Fruit fly (Drosophila melanogaster) whole organism, embryonic: Measurements from ENCODE around the gene CG34148.
A peak's percentile ranks its signal among the peaks of the same experiment; 100 is the strongest.

Experiments used
- Ada2b ChIP-seq: fragments of 200-800 bp; sonication (Bioruptor generic); IDR thresholded peaks from 2 replicates; pipeline ENCODE4 v1.3.6; 2022; ENCODE audit warnings: missing biosample characterization, missing genetic modification characterization
- Atf-2 ChIP-seq: fragments of 200-800 bp; sonication (Bioruptor generic); optimal IDR thresholded peaks from 2 replicates; lab custom pipeline; 2016; ENCODE audit warnings: missing biosample characterization, missing genetic modification characterization
- CG10431 ChIP-seq: fragments of 200-800 bp; sonication (Bioruptor generic); optimal IDR thresholded peaks from 3 replicates; lab custom pipeline; 2018; ENCODE audit warnings: missing biosample characterization, mild to moderate bottlenecking, missing genetic modification characterization
- CG10565 ChIP-seq: fragments of 200-800 bp; sonication (Bioruptor generic); optimal IDR thresholded peaks from 3 replicates; lab custom pipeline; 2016; ENCODE audit warnings: missing biosample characterization, mild to moderate bottlenecking, missing genetic modification characterization
- CG11247 ChIP-seq: fragments of 200-800 bp; sonication (Bioruptor generic); IDR thresholded peaks from 2 replicates; pipeline ENCODE4 v1.3.6; 2022; ENCODE audit warnings: missing biosample characterization, missing genetic modification characterization
- CG13894 ChIP-seq: fragments of 200-800 bp; sonication (Bioruptor generic); optimal IDR thresholded peaks from 3 replicates; lab custom pipeline; 2018; ENCODE audit warnings: missing biosample characterization, mild to moderate bottlenecking, missing genetic modification characterization, moderate library complexity
- CG14667 ChIP-seq: fragments of 200-800 bp; sonication (Bioruptor generic); IDR thresholded peaks from 2 replicates; pipeline ENCODE4 v1.3.6; 2022; ENCODE audit warnings: missing biosample characterization, missing genetic modification characterization
- CG1529 ChIP-seq: fragments of 200-800 bp; sonication (Bioruptor generic); optimal IDR thresholded peaks from 3 replicates; lab custom pipeline; 2018; ENCODE audit warnings: missing biosample characterization, missing genetic modification characterization
- CG18619 ChIP-seq: fragments of 200-800 bp; sonication (Bioruptor generic); optimal IDR thresholded peaks from 3 replicates; lab custom pipeline; 2017; ENCODE audit warnings: missing biosample characterization, mild to moderate bottlenecking, missing genetic modification characterization
- CG30020 ChIP-seq: fragments of 200-800 bp; optimal IDR thresholded peaks from 2 replicates; lab custom pipeline; 2019; ENCODE audit warnings: missing biosample characterization, mild to moderate bottlenecking, missing genetic modification characterization, moderate library complexity
- CG31441 ChIP-seq: fragments of 200-800 bp; sonication (Bioruptor generic); IDR thresholded peaks from 2 replicates; pipeline ENCODE4 v1.3.6; 2022; ENCODE audit warnings: missing biosample characterization, missing genetic modification characterization
- CG4820 ChIP-seq: fragments of 200-800 bp; sonication (Bioruptor generic); optimal IDR thresholded peaks from 3 replicates; lab custom pipeline; 2016; ENCODE audit warnings: missing biosample characterization, missing genetic modification characterization
- CG6854 ChIP-seq: fragments of 200-800 bp; sonication (Bioruptor generic); optimal IDR thresholded peaks from 3 replicates; lab custom pipeline; 2017; ENCODE audit warnings: missing biosample characterization, mild to moderate bottlenecking, missing genetic modification characterization
- CG8089 ChIP-seq: fragments of 200-800 bp; sonication (Bioruptor generic); optimal IDR thresholded peaks from 3 replicates; lab custom pipeline; 2016; ENCODE audit warnings: missing biosample characterization, missing genetic modification characterization
- CG8944 ChIP-seq: fragments of 200-800 bp; sonication (Bioruptor generic); optimal IDR thresholded peaks from 3 replicates; lab custom pipeline; 2016; ENCODE audit warnings: missing biosample characterization, missing genetic modification characterization
- CG9215 ChIP-seq: fragments of 200-800 bp; sonication (Bioruptor generic); IDR thresholded peaks from 2 replicates; pipeline ENCODE4 v1.3.6; 2022; ENCODE audit warnings: missing biosample characterization, missing genetic modification characterization
- CG9609 ChIP-seq: fragments of 200-800 bp; sonication (Bioruptor generic); optimal IDR thresholded peaks from 3 replicates; lab custom pipeline; 2016; ENCODE audit warnings: missing biosample characterization, missing genetic modification characterization
- D19B ChIP-seq: fragments of 200-800 bp; sonication (Bioruptor generic); optimal IDR thresholded peaks from 2 replicates; lab custom pipeline; 2017; ENCODE audit warnings: missing biosample characterization, mild to moderate bottlenecking, missing genetic modification characterization
- Dip2 ChIP-seq: fragments of 200-800 bp; sonication (Bioruptor generic); IDR thresholded peaks from 2 replicates; pipeline ENCODE4 v1.3.6; 2022; ENCODE audit warnings: missing biosample characterization, missing genetic modification characterization
- Drgx ChIP-seq: fragments of 200-800 bp; sonication (Bioruptor generic); IDR thresholded peaks from 2 replicates; pipeline ENCODE4 v1.3.6; 2022; ENCODE audit warnings: missing biosample characterization, missing genetic modification characterization
- Lim3 ChIP-seq: fragments of 200-800 bp; sonication (Bioruptor generic); IDR thresholded peaks from 2 replicates; pipeline ENCODE4 v1.3.6; 2022; ENCODE audit warnings: missing biosample characterization, missing genetic modification characterization
- Mes4 ChIP-seq: fragments of 200-800 bp; sonication (Bioruptor generic); optimal IDR thresholded peaks from 2 replicates; lab custom pipeline; 2016; ENCODE audit warnings: missing biosample characterization, missing genetic modification characterization
- Ptx1 ChIP-seq: fragments of 200-800 bp; sonication (Bioruptor generic); IDR thresholded peaks from 2 replicates; pipeline ENCODE4 v1.3.6; 2022; ENCODE audit warnings: missing biosample characterization, missing genetic modification characterization
- Scr ChIP-seq: fragments of 200-800 bp; sonication (Bioruptor generic); IDR thresholded peaks from 2 replicates; pipeline ENCODE4 v1.3.6; 2022; ENCODE audit warnings: missing biosample characterization, missing genetic modification characterization; ENCODE audit not compliant: partially characterized antibody
- Stat92E ChIP-seq, 3 experiments: fragments of >200 bp in 2 of 3; fragments of 200-800 bp in 1 of 3; sonication (Bioruptor generic) in 1 of 3; optimal IDR thresholded peaks; 2 replicates each; lab custom pipeline; 2017 to 2019; ENCODE audit warnings: missing biosample characterization in 3 of 3, missing genetic modification characterization in 3 of 3, mild to moderate bottlenecking in 1 of 3, moderate library complexity in 1 of 3
- Taf1 ChIP-seq: fragments of 200-800 bp; sonication (Bioruptor generic); IDR thresholded peaks from 2 replicates; pipeline ENCODE4 v1.3.6; 2022; ENCODE audit warnings: missing biosample characterization, missing genetic modification characterization
- aop ChIP-seq: fragments of 200-800 bp; sonication (Bioruptor generic); IDR thresholded peaks from 2 replicates; pipeline ENCODE4 v1.3.6; 2022; ENCODE audit warnings: missing biosample characterization, missing genetic modification characterization
- bcd ChIP-seq: fragments of 200-800 bp; sonication (Bioruptor generic); optimal IDR thresholded peaks from 2 replicates; lab custom pipeline; 2017; ENCODE audit warnings: missing biosample characterization, mild to moderate bottlenecking, missing genetic modification characterization
- chif ChIP-seq, 2 experiments: fragments of 200-800 bp; sonication (Bioruptor generic); optimal IDR thresholded peaks; 3 replicates each; lab custom pipeline; 2016; ENCODE audit warnings: missing biosample characterization in 2 of 2, missing genetic modification characterization in 2 of 2
- chm ChIP-seq: fragments of 200-800 bp; sonication (Bioruptor generic); IDR thresholded peaks from 2 replicates; pipeline ENCODE4 v1.3.6; 2022; ENCODE audit warnings: missing biosample characterization, missing genetic modification characterization
- chn ChIP-seq: fragments of 200-800 bp; sonication (Bioruptor generic); optimal IDR thresholded peaks from 2 replicates; lab custom pipeline; 2016; ENCODE audit warnings: missing biosample characterization, missing genetic modification characterization
- dan ChIP-seq: fragments of 200-800 bp; sonication (Bioruptor generic); IDR thresholded peaks from 2 replicates; pipeline ENCODE4 v1.3.6; 2022; ENCODE audit warnings: missing biosample characterization, missing genetic modification characterization
- danr ChIP-seq: fragments of 200-800 bp; sonication (Bioruptor generic); IDR thresholded peaks from 2 replicates; pipeline ENCODE4 v1.3.6; 2022; ENCODE audit warnings: missing biosample characterization, missing genetic modification characterization
- dati ChIP-seq: fragments of 200-800 bp; sonication (Bioruptor generic); IDR thresholded peaks from 2 replicates; pipeline ENCODE4 v1.3.6; 2022; ENCODE audit warnings: missing biosample characterization, missing genetic modification characterization
- disco-r ChIP-seq: fragments of 200-800 bp; sonication (Bioruptor generic); optimal IDR thresholded peaks from 2 replicates; lab custom pipeline; 2016; ENCODE audit warnings: missing biosample characterization, missing genetic modification characterization
- en ChIP-seq: fragments of 200-800 bp; sonication (Bioruptor generic); optimal IDR thresholded peaks from 2 replicates; lab custom pipeline; 2016; ENCODE audit warnings: missing biosample characterization, missing genetic modification characterization
- ftz-f1 ChIP-seq: fragments of 200-800 bp; sonication (Bioruptor generic); optimal IDR thresholded peaks from 2 replicates; lab custom pipeline; 2016; ENCODE audit warnings: missing biosample characterization, missing genetic modification characterization
- gcm2 ChIP-seq: fragments of 200-800 bp; sonication (Bioruptor generic); optimal IDR thresholded peaks from 2 replicates; lab custom pipeline; 2016; ENCODE audit warnings: missing biosample characterization, missing genetic modification characterization
- gsb-n ChIP-seq: fragments of 200-800 bp; sonication (Bioruptor generic); optimal IDR thresholded peaks from 3 replicates; lab custom pipeline; 2018; ENCODE audit warnings: missing biosample characterization, mild to moderate bottlenecking, missing genetic modification characterization
- klu ChIP-seq: fragments of 200-800 bp; sonication (Bioruptor generic); IDR thresholded peaks from 2 replicates; pipeline ENCODE4 v1.3.6; 2022; ENCODE audit warnings: missing biosample characterization, missing genetic modification characterization
- knrl ChIP-seq: fragments of 200-800 bp; sonication (Bioruptor generic); IDR thresholded peaks from 3 replicates; pipeline ENCODE4 v1.3.6; 2022; ENCODE audit warnings: missing biosample characterization, missing genetic modification characterization; ENCODE audit not compliant: partially characterized antibody
- lab ChIP-seq: fragments of 200-800 bp; sonication (Bioruptor generic); optimal IDR thresholded peaks from 3 replicates; lab custom pipeline; 2017; ENCODE audit warnings: missing biosample characterization, missing genetic modification characterization, mild to moderate bottlenecking, moderate library complexity, missing genetic modification reagents
- pita ChIP-seq: fragments of 200-800 bp; sonication (Bioruptor generic); optimal IDR thresholded peaks from 2 replicates; lab custom pipeline; 2017; ENCODE audit warnings: missing biosample characterization, mild to moderate bottlenecking, missing genetic modification characterization
- schlank ChIP-seq: fragments of 200-800 bp; sonication (Bioruptor generic); optimal IDR thresholded peaks from 2 replicates; lab custom pipeline; 2018; ENCODE audit warnings: missing biosample characterization, mild to moderate bottlenecking, missing genetic modification characterization
- sd ChIP-seq: fragments of 200-800 bp; sonication (Bioruptor generic); optimal IDR thresholded peaks from 3 replicates; lab custom pipeline; 2018; ENCODE audit warnings: missing biosample characterization, mild to moderate bottlenecking, missing genetic modification characterization, moderate library complexity
- tap ChIP-seq: fragments of 200-800 bp; optimal IDR thresholded peaks from 3 replicates; lab custom pipeline; 2019; ENCODE audit warnings: missing biosample characterization, mild to moderate bottlenecking, missing genetic modification characterization, moderate library complexity
- tup ChIP-seq: fragments of 200-800 bp; sonication (Bioruptor generic); optimal IDR thresholded peaks from 2 replicates; lab custom pipeline; 2016; ENCODE audit warnings: missing biosample characterization, mild to moderate bottlenecking, missing genetic modification characterization, moderate library complexity
- unc-4 ChIP-seq: fragments of 200-800 bp; sonication (Bioruptor generic); IDR thresholded peaks from 2 replicates; pipeline ENCODE4 v1.3.6; 2022; ENCODE audit warnings: missing biosample characterization, missing genetic modification characterization; ENCODE audit not compliant: partially characterized antibody
- usp ChIP-seq: fragments of >200 bp; optimal IDR thresholded peaks from 2 replicates; lab custom pipeline; 2017; ENCODE audit warnings: missing biosample characterization, missing genetic modification characterization
- vfl ChIP-seq: fragments of 200-800 bp; sonication (Bioruptor generic); optimal IDR thresholded peaks from 2 replicates; lab custom pipeline; 2016; ENCODE audit warnings: missing biosample characterization, missing genetic modification characterization

CG34148 gene

dm6 chr3R:21870158-21870971, 8.1 kb downstream of the CG34148 start, which contains the start of gene CG31431 (continued):
- TF ChIP-seq chif (GFP tag; optimal IDR thresholded peaks at IDR 0.05; lab: Kevin White, UChicago) (peak; percentile 97), gsb-n (tag; lab: Kevin White, UChicago) (peak; percentile 93), CG4820 (GFP tag; lab: Kevin White, UChicago) (peak; percentile 98), pita (GFP tag; lab: Kevin White, UChicago) (no peak), dati (GFP tag; lab: Robert Waterston, UW) (peak; percentile 93), chn (peak; percentile 94), schlank (tag; lab: Kevin White, UChicago) (peak; percentile 97), D19B (GFP tag; lab: Kevin White, UChicago) (peak; percentile 97), CG13894 (tag; lab: Kevin White, UChicago) (peak; percentile 97), CG1529 (GFP tag; lab: Kevin White, UChicago) (peak; percentile 91), tap (tag; lab: Kevin White, UChicago) (peak; percentile 97), CG10565 (GFP tag; lab: Kevin White, UChicago) (peak; percentile 91), Drgx (peak; percentile 94), Ptx1 (peak; percentile 97), knrl (no peak), Taf1 (GFP tag; lab: Robert Waterston, UW) (peak; percentile 97), ftz-f1 (GFP tag; lab: Kevin White, UChicago) (peak; percentile 83), bcd (GFP tag; lab: Kevin White, UChicago) (peak; percentile 97), Dip2 (peak; percentile 70; the same call in 1 of the 2 replicates), dan (GFP tag; lab: Robert Waterston, UW) (peak; percentile 88), unc-4 (no peak), CG8089 (peak; percentile 95), en (GFP tag; lab: Kevin White, UChicago) (peak; percentile 95), chm (GFP tag; lab: Robert Waterston, UW) (peak; percentile 96), gcm2 (peak; percentile 89), CG9215 (GFP tag; lab: Robert Waterston, UW) (peak; percentile 96), Mes4 (GFP tag; lab: Kevin White, UChicago) (peak; percentile 94), CG30020 (tag; lab: Kevin White, UChicago) (peak; percentile 77), sd (peak; percentile 93), Stat92E (GFP tag; optimal IDR thresholded peaks at IDR 0.05; lab: Kevin White, UChicago) (peak in 1 of 3 experiments; percentile 90), CG10431 (GFP tag; lab: Kevin White, UChicago) (peak; percentile 69), aop (GFP tag; lab: Robert Waterston, UW) (peak; percentile 91), disco-r (peak; percentile 94), CG9609 (GFP tag; lab: Kevin White, UChicago) (peak; percentile 97), CG8944 (peak; percentile 98), Atf-2 (GFP tag; lab: Kevin White, UChicago) (peak; percentile 96), Scr (GFP tag; lab: Robert Waterston, UW) (no peak), CG6854 (GFP tag; lab: Kevin White, UChicago) (peak; percentile 96), klu (GFP tag; lab: Robert Waterston, UW) (peak; percentile 95), danr (GFP tag; lab: Robert Waterston, UW) (peak; percentile 95), CG31441 (peak; percentile 97), Ada2b (GFP tag; lab: Robert Waterston, UW) (peak; percentile 98), Lim3 (GFP tag; lab: Robert Waterston, UW) (peak; percentile 79), CG14667 (GFP tag; lab: Robert Waterston, UW) (peak; percentile 96), CG18619 (GFP tag; lab: Kevin White, UChicago) (peak; percentile 95), vfl (GFP tag; lab: Kevin White, UChicago) (peak; percentile 96), lab (GFP tag; lab: Kevin White, UChicago) (peak; percentile 99), CG11247 (GFP tag; lab: Robert Waterston, UW) (peak; percentile 98), usp (no peak), tup (peak; percentile 94)
